Worm (Caenorhabditis elegans) whole organism, L4 larva: ENCODE results near the gene F22E5.7.
A peak's percentile ranks its signal among the peaks of the same experiment; 100 is the strongest.
"Not testable (repeated sequence)": the region's sequence is repeated elsewhere in the genome, so short reads cannot be mapped to it uniquely, and the experiment has no call there.

Source experiments
- F26F4.8 ChIP-seq: fragments of 200-800 bp; sonication (Bioruptor generic); conservative IDR thresholded peaks from 2 replicates; pipeline ENCODE4 v1.3.6; 2022; ENCODE audit warnings: missing genetic modification characterization, missing compliant biosample characterization
- F44E2.7 ChIP-seq: fragments of 200-800 bp; sonication (Bioruptor generic); IDR thresholded peaks from 2 replicates; pipeline ENCODE4 v2.1.2; 2022; ENCODE audit warnings: missing genetic modification characterization, missing compliant biosample characterization
- Y5F2A.4 ChIP-seq: fragments of 200-800 bp; sonication (Bioruptor generic); optimal IDR thresholded peaks from 2 replicates; lab custom pipeline; 2018; ENCODE audit warnings: mild to moderate bottlenecking, missing genetic modification characterization, missing compliant biosample characterization
- aha-1 ChIP-seq: fragments of 150-350 bp; peaks from one replicate; lab custom pipeline; 2014; ENCODE audit warnings: missing biosample characterization, missing genetic modification characterization
- arid-1 ChIP-seq: fragments of 200-800 bp; sonication (Bioruptor generic); conservative IDR thresholded peaks from 2 replicates; pipeline ENCODE4 v1.3.6; 2022; ENCODE audit warnings: missing genetic modification reagents, missing genetic modification characterization, missing compliant biosample characterization
- ceh-20 ChIP-seq: fragments of 200-800 bp; sonication (Bioruptor generic); IDR thresholded peaks from 2 replicates; pipeline ENCODE4 v1.3.6; 2022; ENCODE audit warnings: missing genetic modification reagents, missing genetic modification characterization, missing compliant biosample characterization
- ceh-44 ChIP-seq: fragments of 200-800 bp; sonication (Bioruptor generic); IDR thresholded peaks from 2 replicates; pipeline ENCODE4 v1.3.6; 2022; ENCODE audit warnings: missing genetic modification reagents, missing genetic modification characterization, missing compliant biosample characterization
- ceh-62 ChIP-seq: sonication (generic microtip); optimal IDR thresholded peaks from 2 replicates; lab custom pipeline; 2017; ENCODE audit warnings: missing biosample characterization, missing genetic modification characterization
- cey-2 ChIP-seq: sonication (generic microtip); optimal IDR thresholded peaks from 3 replicates; lab custom pipeline; 2017; ENCODE audit warnings: missing genetic modification characterization, mild to moderate bottlenecking, missing compliant biosample characterization, antibody characterized with exemption, borderline replicate concordance; ENCODE audit not compliant: insufficient read depth
- ctbp-1 ChIP-seq: fragments of 200-800 bp; sonication (Bioruptor generic); IDR thresholded peaks from 2 replicates; pipeline ENCODE4 v1.3.6; 2022; ENCODE audit warnings: missing genetic modification reagents, missing genetic modification characterization, missing compliant biosample characterization
- dmd-6 ChIP-seq: fragments of 200-800 bp; sonication (Bioruptor generic); IDR thresholded peaks from 2 replicates; pipeline ENCODE4 v1.3.6; 2022; ENCODE audit warnings: missing genetic modification reagents, missing genetic modification characterization, missing compliant biosample characterization
- dpl-1 ChIP-seq: fragments of 150-350 bp; optimal IDR thresholded peaks from 2 replicates; lab custom pipeline; 2014; ENCODE audit warnings: missing biosample characterization, missing genetic modification reagents, missing genetic modification characterization
- egl-43 ChIP-seq: fragments of 200-800 bp; sonication (Bioruptor generic); IDR thresholded peaks from 2 replicates; pipeline ENCODE4 v1.3.6; 2022; ENCODE audit warnings: missing genetic modification reagents, missing genetic modification characterization, missing compliant biosample characterization
- hif-1 ChIP-seq, 2 experiments: sonication (generic microtip); optimal IDR thresholded peaks; 2 replicates each; lab custom pipeline; 2016 to 2017; ENCODE audit warnings: missing compliant biosample characterization in 2 of 2, missing genetic modification characterization in 2 of 2, missing genetic modification reagents in 2 of 2, missing genotype in 2 of 2, mild to moderate bottlenecking in 1 of 2
- hlh-11 ChIP-seq: fragments of 200-800 bp; sonication (Bioruptor generic); optimal IDR thresholded peaks from 2 replicates; lab custom pipeline; 2018; ENCODE audit warnings: mild to moderate bottlenecking, missing genetic modification characterization, missing compliant biosample characterization
- lin-1 ChIP-seq: fragments of 200-800 bp; sonication (Bioruptor generic); IDR thresholded peaks from 2 replicates; pipeline ENCODE4 v1.3.6; 2022; ENCODE audit warnings: missing genetic modification reagents, missing genetic modification characterization, missing compliant biosample characterization
- lir-3 ChIP-seq: sonication (generic microtip); optimal IDR thresholded peaks from 2 replicates; lab custom pipeline; 2016; ENCODE audit warnings: mild to moderate bottlenecking, missing genetic modification characterization, missing compliant biosample characterization
- mdt-29 ChIP-seq: fragments of 200-800 bp; sonication (Bioruptor generic); IDR thresholded peaks from 2 replicates; pipeline ENCODE4 v1.3.6; 2022; ENCODE audit warnings: missing genetic modification reagents, missing genetic modification characterization, missing compliant biosample characterization
- mxl-2 ChIP-seq: fragments of 200-800 bp; sonication (Bioruptor generic); conservative IDR thresholded peaks from 2 replicates; pipeline ENCODE4 v1.3.6; 2022; ENCODE audit warnings: missing genetic modification reagents, missing genetic modification characterization, missing compliant biosample characterization
- nhr-102 ChIP-seq: sonication (generic microtip); optimal IDR thresholded peaks from 2 replicates; lab custom pipeline; 2016; ENCODE audit warnings: mild to moderate bottlenecking, missing genetic modification characterization, moderate library complexity, missing compliant biosample characterization
- nhr-111 ChIP-seq: fragments of 200-800 bp; sonication (Bioruptor generic); optimal IDR thresholded peaks from 2 replicates; lab custom pipeline; 2018; ENCODE audit warnings: mild to moderate bottlenecking, missing genetic modification characterization, missing compliant biosample characterization
- nhr-28 ChIP-seq: fragments of 150-350 bp; optimal IDR thresholded peaks from 2 replicates; lab custom pipeline; 2014; ENCODE audit warnings: missing biosample characterization, missing genetic modification characterization
- nhr-41 ChIP-seq: fragments of 200-800 bp; sonication (Bioruptor generic); IDR thresholded peaks from 2 replicates; pipeline ENCODE4 v1.3.6; 2022; ENCODE audit warnings: missing genetic modification reagents, missing genetic modification characterization, missing compliant biosample characterization
- nhr-42 ChIP-seq: fragments of 200-800 bp; sonication (Bioruptor generic); IDR thresholded peaks from 2 replicates; pipeline ENCODE4 v1.3.6; 2022; ENCODE audit warnings: missing genetic modification characterization, missing compliant biosample characterization
- nhr-48 ChIP-seq: sonication (generic microtip); optimal IDR thresholded peaks from 2 replicates; lab custom pipeline; 2016; ENCODE audit warnings: mild to moderate bottlenecking, missing genetic modification characterization, missing compliant biosample characterization
- nhr-77 ChIP-seq: fragments of 150-350 bp; optimal IDR thresholded peaks from 2 replicates; lab custom pipeline; 2014; ENCODE audit warnings: missing biosample characterization, missing genetic modification characterization
- pha-4 ChIP-seq, 2 experiments: fragments of 150-350 bp in 1 of 2; fragments of 200-800 bp in 1 of 2; sonication (Bioruptor generic) in 1 of 2; IDR thresholded peaks in 1 of 2; optimal IDR thresholded peaks in 1 of 2; 2 replicates each; pipeline versions ENCODE4 v1.3.6 to Lab custom; 2014 to 2022; ENCODE audit warnings: missing genetic modification characterization in 2 of 2, missing genetic modification reagents in 2 of 2, missing biosample characterization in 1 of 2, missing compliant biosample characterization in 1 of 2
- php-3 ChIP-seq: fragments of 200-800 bp; sonication (Bioruptor generic); IDR thresholded peaks from 2 replicates; pipeline ENCODE4 v1.3.6; 2022; ENCODE audit warnings: missing genetic modification reagents, missing genetic modification characterization, missing compliant biosample characterization
- pqm-1 ChIP-seq: sonication (generic microtip); optimal IDR thresholded peaks from 2 replicates; lab custom pipeline; 2017; ENCODE audit warnings: missing biosample characterization, missing genetic modification characterization
- set-16 ChIP-seq: fragments of 200-800 bp; sonication (Bioruptor generic); IDR thresholded peaks from 2 replicates; pipeline ENCODE4 v1.3.6; 2022; ENCODE audit warnings: missing genetic modification reagents, missing genetic modification characterization, missing compliant biosample characterization
- skn-1 ChIP-seq: fragments of 150-350 bp; optimal IDR thresholded peaks from 2 replicates; lab custom pipeline; 2014; ENCODE audit warnings: missing biosample characterization, missing genetic modification characterization
- spr-1 ChIP-seq: sonication (generic microtip); optimal IDR thresholded peaks from 2 replicates; lab custom pipeline; 2016; ENCODE audit warnings: mild to moderate bottlenecking, missing genetic modification characterization, missing compliant biosample characterization
- spr-3 ChIP-seq: fragments of 200-800 bp; sonication (Bioruptor generic); optimal IDR thresholded peaks from 2 replicates; lab custom pipeline; 2018; ENCODE audit warnings: mild to moderate bottlenecking, missing genetic modification characterization, missing compliant biosample characterization
- tra-1 ChIP-seq: fragments of 200-800 bp; sonication (Bioruptor generic); IDR thresholded peaks from 2 replicates; pipeline ENCODE4 v1.3.6; 2022; ENCODE audit warnings: missing genetic modification reagents, missing genetic modification characterization, missing compliant biosample characterization
- unc-130 ChIP-seq: sonication (generic microtip); optimal IDR thresholded peaks from 2 replicates; lab custom pipeline; 2016; ENCODE audit warnings: missing genetic modification reagents, missing genetic modification characterization, missing compliant biosample characterization
- unc-62 ChIP-seq, 3 experiments: fragments of 150-350 bp in 1 of 3; sonication (generic microtip); optimal IDR thresholded peaks in 2 of 3; peaks in 1 of 3; 1 replicate in 1 of 3; 2 replicates in 2 of 3; lab custom pipeline; 2014 to 2017; ENCODE audit warnings: missing biosample characterization in 3 of 3, missing genetic modification characterization in 3 of 3, missing genetic modification reagents in 3 of 3, missing genotype in 1 of 3

The F22E5.7 gene

DNA sequence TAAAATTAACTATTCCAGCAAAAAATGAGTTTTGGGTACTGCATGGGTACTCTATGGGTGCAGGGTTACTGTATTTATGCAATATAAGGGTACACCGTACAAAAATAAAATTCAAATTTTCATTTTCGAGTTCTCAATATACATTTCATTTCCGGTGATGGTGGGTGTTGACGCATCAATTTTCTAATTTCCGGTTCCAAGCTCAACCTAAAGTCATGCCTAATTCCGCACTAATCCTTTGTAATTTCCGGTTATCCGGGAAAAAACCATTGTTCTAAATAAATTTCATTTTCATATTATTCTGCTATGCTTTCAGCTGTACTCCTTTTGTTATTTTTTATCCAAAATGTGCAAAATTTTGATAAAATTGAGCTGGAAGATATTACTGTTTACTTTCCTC lies 17.5 kb downstream of the F22E5.7 start, which contains the start of gene gcy-21:
Gene gcy-21, plus strand, starts transcription at position 301 of the 400 bp plus-strand sequence.
- TF ChIP-seq nhr-77 (no peak), pqm-1 (tag; lab: Kevin White, UChicago) (no peak), php-3 (GFP tag; lab: Robert Waterston, UW) (no peak), ctbp-1 (GFP tag; lab: Robert Waterston, UW) (no peak), mdt-29 (no peak), ceh-20 (GFP tag; lab: Robert Waterston, UW) (no peak), skn-1 (tag; lab: Kevin White, UChicago) (no peak), spr-3 (no peak), ceh-62 (tag; lab: Kevin White, UChicago) (no peak), dmd-6 (GFP tag; lab: Robert Waterston, UW) (no peak), tra-1 (GFP tag; lab: Robert Waterston, UW) (no peak), nhr-42 (GFP tag; lab: Robert Waterston, UW) (no peak), set-16 (GFP tag; lab: Robert Waterston, UW) (no peak), nhr-102 (tag; lab: Kevin White, UChicago) (no peak), hif-1 (tag; optimal IDR thresholded peaks at IDR 0.05; lab: Kevin White, UChicago) (no peak), cey-2 (no peak), nhr-111 (no peak), ceh-44 (GFP tag; lab: Robert Waterston, UW) (no peak)

DNA sequence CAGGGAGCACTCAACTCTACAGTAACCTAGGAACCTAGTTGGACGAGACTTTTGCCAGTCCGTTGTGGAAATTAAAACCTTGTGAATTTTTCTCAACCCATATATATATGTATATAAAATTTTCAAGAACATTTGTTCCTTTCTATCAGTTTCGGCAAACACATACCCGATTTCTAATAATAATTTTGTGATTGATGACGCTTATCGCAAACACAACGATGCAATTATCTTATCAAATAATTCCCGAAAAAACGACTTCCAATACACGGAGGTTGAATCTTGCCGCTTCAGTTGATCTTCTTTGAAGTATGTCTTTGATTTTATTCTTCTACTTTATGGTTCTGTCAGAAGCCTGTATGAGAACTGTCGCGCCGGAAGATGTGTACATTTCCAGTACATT lies 23.2 kb downstream of the F22E5.7 start, which contains the start of gene F22E5.2:
Gene F22E5.2, plus strand, starts transcription at position 301 of the 400 bp plus-strand sequence.
- peak; percentile 26 for TF ChIP-seq aha-1 (tag; lab: Kevin White, UChicago)

ce11 chrII:2665606-2666005 lies 23.7 kb downstream of the F22E5.7 start, which contains the start of gene F22E5.22:
Gene F22E5.22 (plus strand): TSS chrII:2665906.
- TF ChIP-seq lir-3 (tag; lab: Kevin White, UChicago) = no peak
- no peak for TF ChIP-seq pha-4 (GFP tag; IDR thresholded peaks at IDR 0.05; lab: Robert Waterston, UW)
- TF ChIP-seq pha-4 (tag; optimal IDR thresholded peaks at IDR 0.05; lab: Kevin White, UChicago) = no peak
- no peak for TF ChIP-seq mdt-29
- no peak for TF ChIP-seq pqm-1 (tag; lab: Kevin White, UChicago)
- no peak for TF ChIP-seq nhr-41 (GFP tag; lab: Robert Waterston, UW)
- TF ChIP-seq nhr-111 = no peak
- no peak for TF ChIP-seq Y5F2A.4 (GFP tag; lab: Kevin White, UChicago)
- TF ChIP-seq set-16 (GFP tag; lab: Robert Waterston, UW) = no peak

- TF ChIP-seq mxl-2, arid-1, php-3 (GFP tag; lab: Robert Waterston, UW): not testable (repeated sequence)
These were observed 30.4 kb downstream of the F22E5.7 start, which contains the start of gene sri-57 for ce11 chrII:2672320-2672719. Gene sri-57 (minus strand): TSS chrII:2672420.

DNA sequence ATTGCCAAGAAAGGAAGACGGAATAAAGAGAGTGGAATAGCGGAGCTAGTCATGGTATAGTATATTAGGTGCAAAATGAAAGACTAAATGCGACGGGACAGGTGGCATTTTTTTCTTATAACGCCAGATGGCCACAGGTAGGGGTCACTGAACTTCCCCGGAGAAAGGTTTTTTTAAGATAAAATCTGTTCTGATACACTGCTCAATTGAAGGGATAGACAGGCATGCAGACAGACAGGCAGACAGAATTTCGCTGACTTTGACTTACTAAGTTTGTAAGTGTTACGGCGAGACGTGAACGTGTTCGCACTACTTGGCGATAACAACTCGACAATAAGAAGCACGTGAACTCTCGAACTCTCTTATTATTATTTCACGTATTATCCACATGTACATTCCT lies 31.7 kb downstream of the F22E5.7 start, which contains the start of the genes F22E5.20 and F22E5.1:
Gene F22E5.20, minus strand, starts transcription at position 101 of the 400 bp plus-strand sequence.
Gene F22E5.1, plus strand, starts transcription at position 242 of the 400 bp plus-strand sequence.
- not testable (repeated sequence) for TF ChIP-seq dpl-1; unc-130 (GFP tag; lab: Kevin White, UChicago); pqm-1 (tag; lab: Kevin White, UChicago)

ce11 chrII:2677534-2678168 lies 35.8 kb downstream of the F22E5.7 start, which contains the start of gene F22E5.17:
Gene F22E5.17 (plus strand): TSS chrII:2678041.
- TF ChIP-seq pqm-1 (tag; lab: Kevin White, UChicago) (peak; percentile 94), lin-1 (GFP tag; lab: Robert Waterston, UW) (0 out of 2 replicates have a peak, but pooled peaks have one; percentile 12), unc-62 (GFP tag; optimal IDR thresholded peaks at IDR 0.05 in 1 of 2; lab: Kevin White, UChicago) (no peak), unc-62 (tag; optimal IDR thresholded peaks at IDR 0.05; lab: Kevin White, UChicago) (no peak), dmd-6 (GFP tag; lab: Robert Waterston, UW) (peak; percentile 92), F44E2.7 (GFP tag; lab: Robert Waterston, UW) (no peak), F26F4.8 (no peak), nhr-102 (tag; lab: Kevin White, UChicago) (peak; percentile 22), mdt-29 (no peak), nhr-48 (tag; lab: Kevin White, UChicago) (peak; percentile 33), nhr-28 (tag; lab: Kevin White, UChicago) (peak; percentile 88), mxl-2 (GFP tag; lab: Robert Waterston, UW) (no peak), spr-1 (tag; lab: Kevin White, UChicago) (no peak), hlh-11 (tag; lab: Kevin White, UChicago) (peak; percentile 63), nhr-77 (peak; percentile 7), php-3 (GFP tag; lab: Robert Waterston, UW) (peak; percentile 48; the same call in 1 of the 2 replicates), egl-43 (GFP tag; lab: Robert Waterston, UW) (0 out of 2 replicates have a peak, but pooled peaks have one; percentile 41)
